Fruit fly (Drosophila melanogaster): Measurements from ENCODE around the gene CG34301.

DNA sequence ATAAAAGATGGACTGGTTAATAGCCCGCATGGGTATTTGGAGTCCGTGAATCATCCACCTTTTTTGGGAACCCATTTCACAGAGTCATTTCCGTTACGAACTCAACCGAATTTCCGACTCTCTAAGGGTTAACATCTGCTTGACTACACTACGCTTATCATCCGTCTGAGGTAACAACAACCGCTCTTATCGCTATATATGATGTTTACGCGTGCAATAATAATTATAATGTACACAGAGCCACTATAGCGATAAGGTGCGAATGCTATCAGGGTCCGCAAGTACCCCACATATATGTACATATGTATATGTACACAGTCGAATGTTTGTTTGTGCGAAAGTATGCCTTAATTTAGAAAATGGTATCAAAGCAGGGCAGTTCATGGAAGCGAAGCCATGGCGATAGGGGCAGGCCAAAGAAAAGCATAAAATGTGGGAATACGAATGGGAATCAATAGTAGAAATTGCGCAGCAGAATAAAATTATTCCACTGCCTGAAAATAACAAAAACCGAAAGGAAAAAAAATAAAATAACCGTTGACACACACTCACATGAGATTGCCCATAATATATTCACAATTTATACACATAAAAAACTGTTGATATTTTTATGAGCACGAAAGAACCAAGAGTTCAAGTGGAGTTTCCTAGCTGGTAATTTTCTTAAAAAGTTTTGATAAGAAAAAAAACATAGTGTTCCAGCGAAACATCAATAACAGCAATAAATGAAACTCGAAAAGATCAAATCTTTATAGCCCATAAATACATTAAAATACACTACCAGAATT is 37.4 kb downstream of the CG34301 start:
- peak; percentile 87 for TF ChIP-seq CG9948 (tag; optimal IDR thresholded peaks at IDR 0.05)
- peak; percentile 39; the same call in 1 of the 2 replicates for TF ChIP-seq rn (GFP tag; IDR thresholded peaks at IDR 0.05)
- TF ChIP-seq CG17806 (tag; optimal IDR thresholded peaks at IDR 0.05), result peak; percentile 85
- peak; percentile 46 for TF ChIP-seq CG32121 (GFP tag; IDR thresholded peaks at IDR 0.05)
- peak; percentile 54 for TF ChIP-seq Ets98B (GFP tag; IDR thresholded peaks at IDR 0.05)
- TF ChIP-seq Snoo (tag; optimal IDR thresholded peaks at IDR 0.05), result no peak
- peak; percentile 72 for TF ChIP-seq Pif1A (GFP tag; optimal IDR thresholded peaks at IDR 0.05)
- TF ChIP-seq EcR (GFP tag; optimal IDR thresholded peaks at IDR 0.05), result peak; percentile 15
- no peak for TF ChIP-seq CG8301 (tag; optimal IDR thresholded peaks at IDR 0.05)
- peak; percentile 85 for TF ChIP-seq CG14655 (GFP tag; optimal IDR thresholded peaks at IDR 0.05)
- TF ChIP-seq D1 (tag; optimal IDR thresholded peaks at IDR 0.05), result peak; percentile 85
- peak; percentile 36; the same call in 1 of the 2 replicates for TF ChIP-seq CG12605 (GFP tag; IDR thresholded peaks at IDR 0.05)

Measured in whole organism, pupa.